Fruit fly (Drosophila melanogaster) whole organism, prepupa: ENCODE results near the gene CG31807.

ENCODE experiments used
- CG6854 ChIP-seq: fragments of 200-800 bp; sonication (Bioruptor generic); optimal IDR thresholded peaks from 2 replicates; lab custom pipeline; 2017; ENCODE audit warnings: missing biosample characterization, mild to moderate bottlenecking, missing genetic modification characterization
- Eip75B ChIP-seq: fragments of 200-800 bp; sonication (Bioruptor generic); optimal IDR thresholded peaks from 3 replicates; lab custom pipeline; 2016; ENCODE audit warnings: missing biosample characterization, missing genetic modification characterization
- Lpt ChIP-seq: fragments of 200-800 bp; sonication (Bioruptor generic); optimal IDR thresholded peaks from 3 replicates; lab custom pipeline; 2016; ENCODE audit warnings: missing biosample characterization, missing genetic modification characterization
- Met ChIP-seq: fragments of 200-800 bp; sonication (Bioruptor generic); optimal IDR thresholded peaks from 3 replicates; lab custom pipeline; 2016; ENCODE audit warnings: missing biosample characterization, missing genetic modification characterization
- OdsH ChIP-seq: fragments of 200-800 bp; sonication (Bioruptor generic); optimal IDR thresholded peaks from 3 replicates; lab custom pipeline; 2016; ENCODE audit warnings: missing biosample characterization, missing genetic modification characterization
- eg ChIP-seq: fragments of 200-800 bp; sonication (Bioruptor generic); IDR thresholded peaks from 3 replicates; pipeline ENCODE4 v1.3.6; 2022; ENCODE audit warnings: missing biosample characterization, missing genetic modification characterization
- pdm3 ChIP-seq: fragments of 200-800 bp; sonication (Bioruptor generic); optimal IDR thresholded peaks from 3 replicates; lab custom pipeline; 2016; ENCODE audit warnings: missing biosample characterization, missing genetic modification characterization
- salr ChIP-seq, 2 experiments: fragments of 200-800 bp; sonication (Bioruptor generic); optimal IDR thresholded peaks; 3 replicates each; lab custom pipeline; 2016 to 2018; ENCODE audit warnings: missing biosample characterization in 2 of 2, missing genetic modification characterization in 2 of 2, mild to moderate bottlenecking in 1 of 2

- TF ChIP-seq Eip75B (GFP tag; lab: Kevin White, UChicago): no peak
- TF ChIP-seq eg (GFP tag; lab: Robert Waterston, UW): no peak
- no peak for TF ChIP-seq Lpt (GFP tag; lab: Kevin White, UChicago)
- no peak for TF ChIP-seq OdsH (GFP tag; lab: Kevin White, UChicago)
- no peak for TF ChIP-seq pdm3 (GFP tag; lab: Kevin White, UChicago)
- no peak for TF ChIP-seq Met (GFP tag; lab: Kevin White, UChicago)
- no peak for TF ChIP-seq CG6854 (GFP tag; lab: Kevin White, UChicago)
- TF ChIP-seq salr (GFP tag; optimal IDR thresholded peaks at IDR 0.05; lab: Kevin White, UChicago): no peak
Measured at dm6 chr2L:16713929-16714328, 30.1 kb upstream of the CG31807 start.
